Worm (Caenorhabditis elegans) whole organism, L2 larva: ENCODE results near the gene hcf-1.

Experiments used
- lin-11 ChIP-seq: fragments of 150-350 bp; sonication (generic microtip); optimal IDR thresholded peaks from 2 replicates; lab custom pipeline; 2014; ENCODE audit warnings: missing biosample characterization, missing genetic modification characterization, inconsistent platforms, mixed read lengths
- lsy-2 ChIP-seq, 2 experiments: fragments of 150-350 bp in 1 of 2; sonication (generic microtip) in 1 of 2; optimal IDR thresholded peaks; 2 replicates each; lab custom pipeline; 2014 to 2017; ENCODE audit warnings: missing biosample characterization in 2 of 2, missing genetic modification characterization in 2 of 2
- sem-4 ChIP-seq: fragments of 150-350 bp; optimal IDR thresholded peaks from 2 replicates; lab custom pipeline; 2014; ENCODE audit warnings: missing biosample characterization, missing genetic modification reagents, missing genetic modification characterization

- TF ChIP-seq lin-11 (tag; lab: Kevin White, UChicago) = no peak
- TF ChIP-seq lsy-2 (tag; optimal IDR thresholded peaks at IDR 0.05; lab: Kevin White, UChicago) = no peak
- no peak for TF ChIP-seq sem-4 (tag; lab: Kevin White, UChicago)
These were observed 38.6 kb upstream of the hcf-1 start, which contains the start of gene zgpa-1 for ce11 chrIV:7812709-7813108.
